Worm (Caenorhabditis elegans): ENCODE results near the gene cdc-14.

cdc-14 gene

ce11 chrII:5551517-5551916, 41.7 kb downstream of the cdc-14 start, which contains the start of gene C17C3.5:
C17C3.5 (plus strand) TSS chrII:5551817.
- TF ChIP-seq Y105C5A.15 (GFP tag; IDR thresholded peaks at IDR 0.05) = no peak
- no peak for TF ChIP-seq ceh-62 (tag; optimal IDR thresholded peaks at IDR 0.05)
- no peak for TF ChIP-seq unc-62 (GFP tag; optimal IDR thresholded peaks at IDR 0.05 in 1 of 2)
- TF ChIP-seq unc-62 (tag; optimal IDR thresholded peaks at IDR 0.05) = no peak
- TF ChIP-seq lin-13 (GFP tag; optimal IDR thresholded peaks at IDR 0.05) = no peak
- TF ChIP-seq nhr-111 (GFP tag; optimal IDR thresholded peaks at IDR 0.05) = no peak
- TF ChIP-seq tag-97 (GFP tag; IDR thresholded peaks at IDR 0.05) = no peak
- no peak for TF ChIP-seq tra-1 (GFP tag; IDR thresholded peaks at IDR 0.05)
- TF ChIP-seq madf-9 (GFP tag; conservative IDR thresholded peaks at IDR 0.05) = no peak
- TF ChIP-seq ama-1 (optimal IDR thresholded peaks at IDR 0.05) = no peak
- TF ChIP-seq zag-1 (tag; optimal IDR thresholded peaks at IDR 0.05) = no peak
- TF ChIP-seq nhr-6 (tag; optimal IDR thresholded peaks at IDR 0.05) = no peak
- no peak for TF ChIP-seq dve-1 (tag; optimal IDR thresholded peaks at IDR 0.05; ENCODE audit: insufficient read depth)
- no peak for TF ChIP-seq cey-2 (tag; optimal IDR thresholded peaks at IDR 0.05; ENCODE audit: borderline replicate concordance, insufficient read depth)
- TF ChIP-seq snpc-4 (tag; optimal IDR thresholded peaks at IDR 0.05) = no peak
- no peak for TF ChIP-seq nhr-77 (tag; optimal IDR thresholded peaks at IDR 0.05)
- no peak for TF ChIP-seq lsy-2 (tag; optimal IDR thresholded peaks at IDR 0.05)
- TF ChIP-seq mep-1 (tag; optimal IDR thresholded peaks at IDR 0.05) = no peak
- TF ChIP-seq lin-1 (GFP tag; IDR thresholded peaks at IDR 0.05) = no peak
- no peak for TF ChIP-seq dmd-8 (GFP tag; IDR thresholded peaks at IDR 0.05)
- TF ChIP-seq mxl-3 (GFP tag; optimal IDR thresholded peaks at IDR 0.05) = no peak

- TF ChIP-seq attf-4 (tag; optimal IDR thresholded peaks at IDR 0.05) = no peak
- no peak for TF ChIP-seq mdt-29 (GFP tag; IDR thresholded peaks at IDR 0.05)
- no peak for TF ChIP-seq pqm-1 (tag; optimal IDR thresholded peaks at IDR 0.05)
Measured at ce11 chrII:5549746-5550145, 43.5 kb downstream of the cdc-14 start, which contains the start of gene C17C3.6. C17C3.6 (plus strand) TSS chrII:5550046.

- TF ChIP-seq F10B5.3 (tag; optimal IDR thresholded peaks at IDR 0.05) = no peak
- no peak for TF ChIP-seq daf-16 (GFP tag; optimal IDR thresholded peaks at IDR 0.05)
- peak; percentile 2 for TF ChIP-seq daf-16 (tag; optimal IDR thresholded peaks at IDR 0.05)
- no peak for TF ChIP-seq ceh-28 (tag; optimal IDR thresholded peaks at IDR 0.05)
- TF ChIP-seq dve-1 (tag; optimal IDR thresholded peaks at IDR 0.05; ENCODE audit: insufficient read depth) = peak; percentile 7
- TF ChIP-seq attf-4 (tag; optimal IDR thresholded peaks at IDR 0.05) = no peak
Measured at ce11 chrII:5547442-5547894, 45.8 kb downstream of the cdc-14 start, which contains the start of gene acdh-2. acdh-2 (minus strand) TSS chrII:5547492.

ce11 chrII:5544764-5545163, 48.5 kb downstream of the cdc-14 start, which contains the start of gene ins-13:
ins-13 (minus strand) TSS chrII:5544864.
- TF ChIP-seq ceh-44 (GFP tag; IDR thresholded peaks at IDR 0.05) (no peak), ctbp-1 (GFP tag; IDR thresholded peaks at IDR 0.05) (no peak), madf-9 (GFP tag; conservative IDR thresholded peaks at IDR 0.05) (no peak), ceh-82 (tag; optimal IDR thresholded peaks at IDR 0.05) (no peak), zag-1 (tag; optimal IDR thresholded peaks at IDR 0.05) (no peak), dpl-1 (GFP tag; optimal IDR thresholded peaks at IDR 0.05) (no peak)

DNA sequence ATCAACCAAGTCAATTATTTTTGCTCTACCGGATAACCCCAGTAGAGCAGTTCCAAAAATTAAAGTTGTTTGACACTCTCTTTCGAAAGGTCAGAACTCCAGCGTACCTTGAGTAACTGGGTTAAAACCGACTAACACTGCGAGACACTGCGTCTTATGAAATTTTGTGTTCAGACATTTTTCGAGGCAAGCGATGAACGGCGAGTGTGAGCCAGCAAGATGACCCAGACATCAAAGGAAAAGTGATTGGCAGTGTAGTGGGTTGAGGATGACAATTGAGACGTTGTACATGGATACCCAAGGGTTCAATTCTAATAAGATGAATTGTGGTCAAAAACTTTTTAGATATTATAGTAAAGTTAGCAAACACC, 49.1 kb downstream of the cdc-14 start:
- peak; percentile 96 for TF ChIP-seq dve-1 (tag; optimal IDR thresholded peaks at IDR 0.05; ENCODE audit: insufficient read depth)
- TF ChIP-seq Y48G9A.11 (GFP tag; IDR thresholded peaks at IDR 0.05) = no peak
- peak; percentile 57 for TF ChIP-seq lin-13 (GFP tag; optimal IDR thresholded peaks at IDR 0.05)
- peak; percentile 59; the same call in 1 of the 2 replicates for TF ChIP-seq lin-1 (GFP tag; IDR thresholded peaks at IDR 0.05)
- no peak for TF ChIP-seq Y75B8A.6 (GFP tag; IDR thresholded peaks at IDR 0.05)
- peak; percentile 62 for TF ChIP-seq nhr-11 (tag; optimal IDR thresholded peaks at IDR 0.05)
- TF ChIP-seq Y105C5A.15 (GFP tag; IDR thresholded peaks at IDR 0.05) = no peak
- TF ChIP-seq zip-11 (GFP tag; IDR thresholded peaks at IDR 0.05) = no peak
- TF ChIP-seq hlh-11 (tag; optimal IDR thresholded peaks at IDR 0.05) = peak; percentile 77
- TF ChIP-seq F10B5.3 (tag; optimal IDR thresholded peaks at IDR 0.05) = no peak
- 0 out of 2 replicates have a peak, but pooled peaks have one; percentile 4 for TF ChIP-seq dmd-8 (GFP tag; IDR thresholded peaks at IDR 0.05)
- TF ChIP-seq daf-19 (GFP tag; conservative IDR thresholded peaks at IDR 0.05) = no peak
- TF ChIP-seq tra-1 (GFP tag; IDR thresholded peaks at IDR 0.05) = no peak
- no peak for TF ChIP-seq zfp-2 (tag; optimal IDR thresholded peaks at IDR 0.05)
- TF ChIP-seq lin-15B (tag; optimal IDR thresholded peaks at IDR 0.05) = no peak
- peak; percentile 71 for TF ChIP-seq nhr-28 (tag; optimal IDR thresholded peaks at IDR 0.05)
- no peak for TF ChIP-seq R02D3.7 (tag; optimal IDR thresholded peaks at IDR 0.05)
- TF ChIP-seq nhr-76 (tag; optimal IDR thresholded peaks at IDR 0.05) = no peak
- TF ChIP-seq snpc-4 (tag; optimal IDR thresholded peaks at IDR 0.05) = peak; percentile 92
- peak; percentile 36; the same call in 1 of the 2 replicates for TF ChIP-seq php-3 (GFP tag; IDR thresholded peaks at IDR 0.05)
- TF ChIP-seq nhr-77 (tag; optimal IDR thresholded peaks at IDR 0.05) = peak; percentile 15
- no peak for TF ChIP-seq lir-3 (tag; optimal IDR thresholded peaks at IDR 0.05)

Data from whole organism, L4 larva.